Worm (Caenorhabditis elegans): ENCODE results near the gene T23F11.11.

The T23F11.11 gene

DNA sequence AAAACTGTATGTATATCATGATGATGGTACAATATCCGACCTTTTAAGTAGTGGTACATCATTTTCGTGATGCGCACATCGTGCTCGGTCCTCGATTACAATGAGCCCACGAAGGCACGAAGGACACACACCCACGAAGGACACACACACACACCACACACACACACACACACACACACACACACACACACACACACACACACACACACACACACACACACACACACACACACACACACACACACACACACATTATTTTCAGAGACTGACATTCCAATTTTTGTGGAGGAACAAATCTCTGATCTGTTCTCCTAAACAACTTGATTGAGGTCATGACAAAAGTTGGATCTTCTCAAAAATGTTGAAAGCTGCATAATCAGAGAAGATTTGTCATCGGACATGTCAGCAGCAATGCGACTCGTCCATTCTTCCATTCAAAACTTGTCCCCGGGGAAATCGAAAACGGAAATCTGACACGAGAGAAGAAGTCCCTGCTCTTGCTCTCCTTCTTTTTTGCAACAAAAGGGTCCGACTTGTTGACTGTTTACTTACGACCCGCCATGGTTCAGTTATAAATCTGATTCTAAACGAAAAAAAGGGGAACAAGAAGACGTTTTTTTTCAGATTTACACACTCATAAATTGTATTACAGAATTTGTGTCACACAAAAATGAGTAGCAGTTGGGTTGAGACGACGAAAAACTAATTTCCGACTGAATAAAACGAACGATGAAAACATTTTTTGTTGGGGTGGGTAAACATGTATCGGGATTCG, 45.1 kb downstream of the T23F11.11 start:
- TF ChIP-seq F13C5.2 (tag; optimal IDR thresholded peaks at IDR 0.05) (no peak), scrt-1 (GFP tag; IDR thresholded peaks at IDR 0.05) (no peak), tbx-11 (GFP tag; IDR thresholded peaks at IDR 0.05) (no peak), sea-1 (GFP tag; conservative IDR thresholded peaks at IDR 0.05) (no peak), tra-4 (tag; optimal IDR thresholded peaks at IDR 0.05) (no peak), ceh-13 (GFP tag; optimal IDR thresholded peaks at IDR 0.05) (no peak), hmg-4 (GFP tag; optimal IDR thresholded peaks at IDR 0.05) (no peak), flt-1 (GFP tag; IDR thresholded peaks at IDR 0.05) (no peak), ets-7 (tag; optimal IDR thresholded peaks at IDR 0.05) (no peak)

ce11 chrIII:4622375-4623130, 48.8 kb downstream of the T23F11.11 start, which contains the start of gene lron-5:
lron-5 (plus strand) TSS chrIII:4623029.
- TF ChIP-seq pes-1 (GFP tag; IDR thresholded peaks at IDR 0.05) (no peak), hmbx-1 (tag; optimal IDR thresholded peaks at IDR 0.05) (no peak), hmg-4 (GFP tag; optimal IDR thresholded peaks at IDR 0.05) (no peak), flt-1 (GFP tag; IDR thresholded peaks at IDR 0.05) (no peak), sea-1 (GFP tag; conservative IDR thresholded peaks at IDR 0.05) (no peak), scrt-1 (GFP tag; IDR thresholded peaks at IDR 0.05) (no peak), tbx-37 (GFP tag; conservative IDR thresholded peaks at IDR 0.05) (no peak), tbx-11 (GFP tag; IDR thresholded peaks at IDR 0.05) (no peak), ama-1 (optimal IDR thresholded peaks at IDR 0.05) (no peak), ceh-36 (tag; optimal IDR thresholded peaks at IDR 0.05) (no peak), ets-7 (tag; optimal IDR thresholded peaks at IDR 0.05) (no peak), tra-4 (tag; optimal IDR thresholded peaks at IDR 0.05) (no peak), ceh-13 (GFP tag; optimal IDR thresholded peaks at IDR 0.05) (no peak), aly-1 (tag; optimal IDR thresholded peaks at IDR 0.05) (no peak), hnd-1 (tag; optimal IDR thresholded peaks at IDR 0.05) (no peak), B0310.2 (tag; optimal IDR thresholded peaks at IDR 0.05) (no peak), F13C5.2 (tag; optimal IDR thresholded peaks at IDR 0.05) (no peak)
